Worm (Caenorhabditis elegans) whole organism, L4/young adult: ENCODE results near the gene far-3.

ENCODE experiments used
- W03F9.2 ChIP-seq: fragments of 150-350 bp; optimal IDR thresholded peaks from 2 replicates; lab custom pipeline; 2014; ENCODE audit warnings: missing biosample characterization, missing genetic modification characterization
- him-1 ChIP-seq: sonication (generic microtip); optimal IDR thresholded peaks from 2 replicates; lab custom pipeline; 2016; ENCODE audit warnings: missing genotype, missing genetic modification reagents, missing genetic modification characterization, missing compliant biosample characterization

ce11 chrV:12950812-12951528 is 46.4 kb downstream of the far-3 start, which contains the start of the genes T16G1.9 and T16G1.18:
- no peak for TF ChIP-seq him-1 (tag; lab: Kevin White, UChicago)
- TF ChIP-seq W03F9.2 (tag; lab: Kevin White, UChicago) = no peak
